Worm (Caenorhabditis elegans) whole organism, L4 larva: ENCODE results near the gene W03B1.9.
A peak's percentile ranks its signal among the peaks of the same experiment; 100 is the strongest.
"Not testable (repeated sequence)": the region's sequence is repeated elsewhere in the genome, so short reads cannot be mapped to it uniquely, and the experiment has no call there.

Experiments used
- F26F4.8 ChIP-seq: fragments of 200-800 bp; sonication (Bioruptor generic); conservative IDR thresholded peaks from 2 replicates; pipeline ENCODE4 v1.3.6; 2022; ENCODE audit warnings: missing genetic modification characterization, missing compliant biosample characterization
- F49E8.2 ChIP-seq: sonication (generic microtip); optimal IDR thresholded peaks from 2 replicates; lab custom pipeline; 2016; ENCODE audit warnings: missing compliant biosample characterization, mild to moderate bottlenecking, missing genetic modification characterization, borderline replicate concordance
- T26A8.4 ChIP-seq: fragments of 200-800 bp; sonication (Bioruptor generic); IDR thresholded peaks from 2 replicates; pipeline ENCODE4 v1.3.6; 2022; ENCODE audit warnings: missing genetic modification characterization, missing compliant biosample characterization
- Y105C5A.15 ChIP-seq: fragments of 200-800 bp; sonication (Bioruptor generic); IDR thresholded peaks from 2 replicates; pipeline ENCODE4 v1.3.6; 2022; ENCODE audit warnings: missing genetic modification characterization, missing compliant biosample characterization
- Y48G9A.11 ChIP-seq: fragments of 200-800 bp; sonication (Bioruptor generic); IDR thresholded peaks from 2 replicates; pipeline ENCODE4 v1.3.6; 2022; ENCODE audit warnings: missing genetic modification reagents, missing genetic modification characterization, missing compliant biosample characterization
- Y75B8A.6 ChIP-seq: fragments of 200-800 bp; sonication (Bioruptor generic); IDR thresholded peaks from 2 replicates; pipeline ENCODE4 v1.3.6; 2022; ENCODE audit warnings: missing genetic modification reagents, missing genetic modification characterization, missing compliant biosample characterization
- aha-1 ChIP-seq: fragments of 150-350 bp; peaks from one replicate; lab custom pipeline; 2014; ENCODE audit warnings: missing biosample characterization, missing genetic modification characterization
- ama-1 ChIP-seq: fragments of 150-350 bp; optimal IDR thresholded peaks from 2 replicates; lab custom pipeline; 2014; ENCODE audit warnings: inconsistent platforms, mixed read lengths
- arid-1 ChIP-seq: fragments of 200-800 bp; sonication (Bioruptor generic); conservative IDR thresholded peaks from 2 replicates; pipeline ENCODE4 v1.3.6; 2022; ENCODE audit warnings: missing genetic modification reagents, missing genetic modification characterization, missing compliant biosample characterization
- ceh-44 ChIP-seq: fragments of 200-800 bp; sonication (Bioruptor generic); IDR thresholded peaks from 2 replicates; pipeline ENCODE4 v1.3.6; 2022; ENCODE audit warnings: missing genetic modification reagents, missing genetic modification characterization, missing compliant biosample characterization
- ceh-82 ChIP-seq: sonication (generic microtip); optimal IDR thresholded peaks from 2 replicates; lab custom pipeline; 2017; ENCODE audit warnings: missing biosample characterization, missing genetic modification characterization
- ctbp-1 ChIP-seq: fragments of 200-800 bp; sonication (Bioruptor generic); IDR thresholded peaks from 2 replicates; pipeline ENCODE4 v1.3.6; 2022; ENCODE audit warnings: missing genetic modification reagents, missing genetic modification characterization, missing compliant biosample characterization
- daf-16 ChIP-seq, 3 experiments: sonication (generic microtip); optimal IDR thresholded peaks; 2 replicates each; lab custom pipeline; 2016 to 2017; ENCODE audit warnings: missing genetic modification characterization in 3 of 3, missing genetic modification reagents in 3 of 3, mild to moderate bottlenecking in 2 of 3, missing compliant biosample characterization in 2 of 3, missing biosample characterization in 1 of 3, moderate library complexity in 1 of 3
- dmd-8 ChIP-seq: fragments of 200-800 bp; sonication (Bioruptor generic); IDR thresholded peaks from 2 replicates; pipeline ENCODE4 v1.3.6; 2022; ENCODE audit warnings: missing genetic modification characterization, missing compliant biosample characterization
- duxl-1 ChIP-seq: sonication (generic microtip); optimal IDR thresholded peaks from 2 replicates; lab custom pipeline; 2016; ENCODE audit warnings: mild to moderate bottlenecking, missing genetic modification characterization, moderate library complexity, missing compliant biosample characterization; ENCODE audit not compliant: poor library complexity
- lin-1 ChIP-seq: fragments of 200-800 bp; sonication (Bioruptor generic); IDR thresholded peaks from 2 replicates; pipeline ENCODE4 v1.3.6; 2022; ENCODE audit warnings: missing genetic modification reagents, missing genetic modification characterization, missing compliant biosample characterization
- lin-38 ChIP-seq: fragments of 200-800 bp; sonication (Bioruptor generic); IDR thresholded peaks from 2 replicates; pipeline ENCODE4 v1.3.6; 2022; ENCODE audit warnings: missing genetic modification reagents, missing genetic modification characterization, missing compliant biosample characterization
- lir-3 ChIP-seq: sonication (generic microtip); optimal IDR thresholded peaks from 2 replicates; lab custom pipeline; 2016; ENCODE audit warnings: mild to moderate bottlenecking, missing genetic modification characterization, missing compliant biosample characterization
- mdt-29 ChIP-seq: fragments of 200-800 bp; sonication (Bioruptor generic); IDR thresholded peaks from 2 replicates; pipeline ENCODE4 v1.3.6; 2022; ENCODE audit warnings: missing genetic modification reagents, missing genetic modification characterization, missing compliant biosample characterization
- mes-2 ChIP-seq: sonication (generic microtip); optimal IDR thresholded peaks from 2 replicates; lab custom pipeline; 2016; ENCODE audit warnings: missing genotype, mild to moderate bottlenecking, missing genetic modification characterization, missing compliant biosample characterization; ENCODE audit not compliant: poor library complexity, severe bottlenecking
- nhr-111 ChIP-seq: fragments of 200-800 bp; sonication (Bioruptor generic); optimal IDR thresholded peaks from 2 replicates; lab custom pipeline; 2018; ENCODE audit warnings: mild to moderate bottlenecking, missing genetic modification characterization, missing compliant biosample characterization
- nhr-42 ChIP-seq: fragments of 200-800 bp; sonication (Bioruptor generic); IDR thresholded peaks from 2 replicates; pipeline ENCODE4 v1.3.6; 2022; ENCODE audit warnings: missing genetic modification characterization, missing compliant biosample characterization
- pha-4 ChIP-seq, 2 experiments: fragments of 150-350 bp in 1 of 2; fragments of 200-800 bp in 1 of 2; sonication (Bioruptor generic) in 1 of 2; IDR thresholded peaks in 1 of 2; optimal IDR thresholded peaks in 1 of 2; 2 replicates each; pipeline versions ENCODE4 v1.3.6 to Lab custom; 2014 to 2022; ENCODE audit warnings: missing genetic modification characterization in 2 of 2, missing genetic modification reagents in 2 of 2, missing biosample characterization in 1 of 2, missing compliant biosample characterization in 1 of 2
- php-3 ChIP-seq: fragments of 200-800 bp; sonication (Bioruptor generic); IDR thresholded peaks from 2 replicates; pipeline ENCODE4 v1.3.6; 2022; ENCODE audit warnings: missing genetic modification reagents, missing genetic modification characterization, missing compliant biosample characterization
- skn-1 ChIP-seq: fragments of 150-350 bp; optimal IDR thresholded peaks from 2 replicates; lab custom pipeline; 2014; ENCODE audit warnings: missing biosample characterization, missing genetic modification characterization
- snpc-1.2 ChIP-seq: fragments of 200-800 bp; sonication (Bioruptor generic); IDR thresholded peaks from 2 replicates; pipeline ENCODE4 v1.3.6; 2022; ENCODE audit warnings: missing genetic modification reagents, missing genetic modification characterization, missing compliant biosample characterization
- snpc-4 ChIP-seq: fragments of 150-350 bp; optimal IDR thresholded peaks from 2 replicates; lab custom pipeline; 2014; ENCODE audit warnings: missing biosample characterization, missing genetic modification characterization
- spr-3 ChIP-seq: fragments of 200-800 bp; sonication (Bioruptor generic); optimal IDR thresholded peaks from 2 replicates; lab custom pipeline; 2018; ENCODE audit warnings: mild to moderate bottlenecking, missing genetic modification characterization, missing compliant biosample characterization
- unc-130 ChIP-seq: sonication (generic microtip); optimal IDR thresholded peaks from 2 replicates; lab custom pipeline; 2016; ENCODE audit warnings: missing genetic modification reagents, missing genetic modification characterization, missing compliant biosample characterization
- unc-39 ChIP-seq: sonication (generic microtip); optimal IDR thresholded peaks from 2 replicates; lab custom pipeline; 2017; ENCODE audit warnings: missing biosample characterization, missing genetic modification characterization
- unc-62 ChIP-seq, 3 experiments: fragments of 150-350 bp in 1 of 3; sonication (generic microtip); optimal IDR thresholded peaks in 2 of 3; peaks in 1 of 3; 1 replicate in 1 of 3; 2 replicates in 2 of 3; lab custom pipeline; 2014 to 2017; ENCODE audit warnings: missing biosample characterization in 3 of 3, missing genetic modification characterization in 3 of 3, missing genetic modification reagents in 3 of 3, missing genotype in 1 of 3
- zag-1 ChIP-seq: fragments of 150-350 bp; optimal IDR thresholded peaks from 2 replicates; lab custom pipeline; 2014; ENCODE audit warnings: missing biosample characterization, missing genetic modification characterization
- zip-11 ChIP-seq: fragments of 200-800 bp; sonication (Bioruptor generic); IDR thresholded peaks from 2 replicates; pipeline ENCODE4 v1.3.6; 2022; ENCODE audit warnings: missing genetic modification characterization, missing compliant biosample characterization
- ztf-7 ChIP-seq: fragments of 150-350 bp; optimal IDR thresholded peaks from 2 replicates; lab custom pipeline; 2014; ENCODE audit warnings: missing biosample characterization, missing genetic modification characterization

Gene W03B1.9

DNA sequence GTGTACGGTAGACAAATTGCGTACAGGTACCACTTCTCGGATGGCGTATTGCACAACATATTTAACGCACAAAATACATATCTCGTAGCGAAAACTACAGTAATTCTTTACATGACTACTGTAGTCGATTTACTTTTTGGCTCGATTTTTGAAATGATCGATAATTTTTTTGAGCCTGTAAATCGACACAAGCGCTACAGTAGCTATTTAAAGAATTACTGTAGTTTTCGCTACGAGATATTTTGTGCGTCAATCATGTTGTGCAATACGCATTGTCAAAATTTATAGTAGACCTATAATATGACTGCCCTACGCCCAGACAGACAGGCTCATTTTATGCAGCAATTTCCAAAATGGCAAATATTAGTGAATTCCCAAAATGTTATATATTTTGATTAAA, 8.6 kb downstream of the W03B1.9 start, which contains the start of gene W03B1.5:
TSS of gene W03B1.5 (plus strand) at position 301 of the 400 bp plus-strand sequence.
- not testable (repeated sequence) for TF ChIP-seq aha-1 (tag; lab: Kevin White, UChicago); skn-1 (tag; lab: Kevin White, UChicago); spr-3 (GFP tag; lab: Kevin White, UChicago)

ce11 chrIV:4347578-4348003, 9.2 kb downstream of the W03B1.9 start:
- TF ChIP-seq T26A8.4 (GFP tag; lab: Robert Waterston, UW): peak; percentile 51; the same call in 1 of the 2 replicates
- TF ChIP-seq ceh-44 (GFP tag; lab: Robert Waterston, UW): 0 out of 2 replicates have a peak, but pooled peaks have one; percentile 25
- 0 out of 2 replicates have a peak, but pooled peaks have one; percentile 22 for TF ChIP-seq php-3
- TF ChIP-seq snpc-1.2 (GFP tag; lab: Robert Waterston, UW): peak; percentile 90
- TF ChIP-seq ctbp-1 (GFP tag; lab: Robert Waterston, UW): no peak
- no peak for TF ChIP-seq daf-16 (GFP tag; optimal IDR thresholded peaks at IDR 0.05; lab: Kevin White, UChicago)
- peak; percentile 15 for TF ChIP-seq daf-16 (tag; optimal IDR thresholded peaks at IDR 0.05; lab: Kevin White, UChicago)
- TF ChIP-seq F49E8.2 (tag; lab: Kevin White, UChicago): peak; percentile 68
- TF ChIP-seq mdt-29 (GFP tag; lab: Robert Waterston, UW): 0 out of 2 replicates have a peak, but pooled peaks have one; percentile 24
- TF ChIP-seq arid-1 (GFP tag; lab: Robert Waterston, UW): peak; percentile 16
- peak; percentile 21; the same call in 1 of the 2 replicates for TF ChIP-seq lin-1 (GFP tag; lab: Robert Waterston, UW)
- TF ChIP-seq Y48G9A.11 (GFP tag; lab: Robert Waterston, UW): 0 out of 2 replicates have a peak, but pooled peaks have one; percentile 49
- peak; percentile 95 for TF ChIP-seq lin-38 (GFP tag; lab: Robert Waterston, UW)
- no peak for TF ChIP-seq Y105C5A.15 (GFP tag; lab: Robert Waterston, UW)
- TF ChIP-seq F26F4.8 (GFP tag; lab: Robert Waterston, UW): no peak
- peak; percentile 62 for TF ChIP-seq ama-1 (lab: Kevin White, UChicago)
- TF ChIP-seq snpc-4 (tag; lab: Kevin White, UChicago): peak; percentile 61
- no peak for TF ChIP-seq zag-1
- peak; percentile 13 for TF ChIP-seq unc-130 (GFP tag; lab: Kevin White, UChicago)
- TF ChIP-seq unc-62 (GFP tag; optimal IDR thresholded peaks at IDR 0.05 in 1 of 2; lab: Kevin White, UChicago): no peak
- TF ChIP-seq unc-62 (tag; optimal IDR thresholded peaks at IDR 0.05; lab: Kevin White, UChicago): no peak
- peak; percentile 29 for TF ChIP-seq mes-2 (tag; lab: Kevin White, UChicago)
- TF ChIP-seq zip-11 (GFP tag; lab: Robert Waterston, UW): no peak
- TF ChIP-seq duxl-1 (tag; lab: Kevin White, UChicago): peak; percentile 56
- TF ChIP-seq pha-4 (GFP tag; IDR thresholded peaks at IDR 0.05; lab: Robert Waterston, UW): 0 out of 2 replicates have a peak, but pooled peaks have one; percentile 10
- no peak for TF ChIP-seq pha-4 (tag; optimal IDR thresholded peaks at IDR 0.05; lab: Kevin White, UChicago)
- 0 out of 2 replicates have a peak, but pooled peaks have one; percentile 5 for TF ChIP-seq dmd-8 (GFP tag; lab: Robert Waterston, UW)

DNA sequence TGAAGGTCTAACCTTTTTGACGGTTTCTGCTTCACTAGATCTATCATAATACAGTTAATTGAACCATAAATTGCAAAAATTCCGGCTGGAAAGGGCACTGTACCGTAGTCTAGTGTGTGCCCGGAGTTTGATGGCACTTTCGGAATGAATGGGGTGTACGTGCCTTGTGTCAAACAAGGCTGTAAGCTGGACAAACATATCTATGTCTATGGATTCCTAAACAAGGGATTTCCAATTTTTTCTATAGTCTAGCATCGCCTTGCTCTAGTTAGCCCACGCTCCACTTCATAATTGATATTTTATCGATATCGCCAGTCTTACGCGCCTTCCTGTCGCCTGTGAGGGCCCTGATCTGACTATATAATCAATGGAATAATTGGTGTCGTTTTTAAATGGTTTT, 10.3 kb downstream of the W03B1.9 start, which contains the start of gene oac-52:
TSS of gene oac-52 (minus strand) at position 101 of the 400 bp plus-strand sequence.
- TF ChIP-seq unc-39 (tag; lab: Kevin White, UChicago) (no peak), nhr-42 (GFP tag; lab: Robert Waterston, UW) (no peak), ztf-7 (tag; lab: Kevin White, UChicago) (no peak), ceh-82 (tag; lab: Kevin White, UChicago) (no peak), lir-3 (tag; lab: Kevin White, UChicago) (no peak), Y75B8A.6 (no peak), nhr-111 (no peak)
